Worm (Caenorhabditis elegans) whole organism, L2 larva: Measurements from ENCODE around the gene R03A10.5.
A peak's percentile ranks its signal among the peaks of the same experiment; 100 is the strongest.

ENCODE experiments used
- C34F6.9 ChIP-seq: fragments of 150-350 bp; optimal IDR thresholded peaks from 2 replicates; lab custom pipeline; 2014; ENCODE audit warnings: missing biosample characterization, missing genetic modification characterization
- F13H6.1 ChIP-seq: sonication (generic microtip); optimal IDR thresholded peaks from 2 replicates; lab custom pipeline; 2016; ENCODE audit warnings: missing genetic modification characterization, missing compliant biosample characterization
- R02D3.7 ChIP-seq: fragments of 150-350 bp; optimal IDR thresholded peaks from 2 replicates; lab custom pipeline; 2014; ENCODE audit warnings: missing biosample characterization, missing genetic modification characterization
- Y55F3AM.14 ChIP-seq: fragments of 200-800 bp; sonication (Bioruptor generic); optimal IDR thresholded peaks from 2 replicates; lab custom pipeline; 2018; ENCODE audit warnings: mild to moderate bottlenecking, missing genetic modification characterization, missing compliant biosample characterization
- ZK546.5 ChIP-seq: sonication (generic microtip); optimal IDR thresholded peaks from 2 replicates; lab custom pipeline; 2017; ENCODE audit warnings: missing biosample characterization, missing genetic modification characterization
- alr-1 ChIP-seq: fragments of 150-350 bp; optimal IDR thresholded peaks from 2 replicates; lab custom pipeline; 2014; ENCODE audit warnings: missing biosample characterization, missing genetic modification characterization
- aly-2 ChIP-seq: fragments of 150-350 bp; optimal IDR thresholded peaks from 2 replicates; lab custom pipeline; 2014; ENCODE audit warnings: missing biosample characterization, missing genetic modification characterization
- ama-1 ChIP-seq: fragments of 150-350 bp; optimal IDR thresholded peaks from 2 replicates; lab custom pipeline; 2018; ENCODE audit warnings: inconsistent platforms
- blmp-1 ChIP-seq: sonication (generic microtip); optimal IDR thresholded peaks from 2 replicates; lab custom pipeline; 2017; ENCODE audit warnings: missing genetic modification characterization, mild to moderate bottlenecking, missing compliant biosample characterization, antibody characterized with exemption, moderate library complexity; ENCODE audit not compliant: insufficient read depth
- ceh-16 ChIP-seq: fragments of 150-350 bp; optimal IDR thresholded peaks from 2 replicates; lab custom pipeline; 2014; ENCODE audit warnings: missing biosample characterization, missing genetic modification characterization
- ceh-82 ChIP-seq: fragments of 150-350 bp; optimal IDR thresholded peaks from 2 replicates; lab custom pipeline; 2014; ENCODE audit warnings: missing biosample characterization, missing genetic modification characterization
- crh-2 ChIP-seq: sonication (generic microtip); optimal IDR thresholded peaks from 2 replicates; lab custom pipeline; 2017; ENCODE audit warnings: missing biosample characterization, missing genetic modification characterization
- dmd-4 ChIP-seq: sonication (generic microtip); optimal IDR thresholded peaks from 2 replicates; lab custom pipeline; 2017; ENCODE audit warnings: missing biosample characterization, missing genetic modification characterization
- egl-27 ChIP-seq: sonication (generic microtip); optimal IDR thresholded peaks from 3 replicates; lab custom pipeline; 2017; ENCODE audit warnings: missing biosample characterization, missing genetic modification reagents, missing genetic modification characterization
- elt-1 ChIP-seq: fragments of 150-350 bp; optimal IDR thresholded peaks from 2 replicates; lab custom pipeline; 2014; ENCODE audit warnings: missing biosample characterization, missing genetic modification characterization
- elt-3 ChIP-seq: sonication (generic microtip); optimal IDR thresholded peaks from 2 replicates; lab custom pipeline; 2017; ENCODE audit warnings: missing biosample characterization, missing genetic modification characterization
- fos-1 ChIP-seq: fragments of 150-350 bp; optimal IDR thresholded peaks from 2 replicates; lab custom pipeline; 2014; ENCODE audit warnings: missing biosample characterization, missing genetic modification characterization
- gmeb-1 ChIP-seq: fragments of 150-350 bp; optimal IDR thresholded peaks from 2 replicates; lab custom pipeline; 2014; ENCODE audit warnings: missing biosample characterization, missing genetic modification characterization
- lin-11 ChIP-seq: fragments of 150-350 bp; sonication (generic microtip); optimal IDR thresholded peaks from 2 replicates; lab custom pipeline; 2014; ENCODE audit warnings: missing biosample characterization, missing genetic modification characterization, inconsistent platforms, mixed read lengths
- lin-13 ChIP-seq: fragments of 150-350 bp; optimal IDR thresholded peaks from 2 replicates; lab custom pipeline; 2014; ENCODE audit warnings: missing biosample characterization, missing genetic modification reagents, missing genetic modification characterization
- lin-39 ChIP-seq: fragments of 150-350 bp; optimal IDR thresholded peaks from 2 replicates; lab custom pipeline; 2014; ENCODE audit warnings: missing biosample characterization, missing genetic modification reagents, missing genetic modification characterization
- lsy-2 ChIP-seq, 2 experiments: fragments of 150-350 bp in 1 of 2; sonication (generic microtip) in 1 of 2; optimal IDR thresholded peaks; 2 replicates each; lab custom pipeline; 2014 to 2017; ENCODE audit warnings: missing biosample characterization in 2 of 2, missing genetic modification characterization in 2 of 2
- mab-5 ChIP-seq: fragments of 150-350 bp; optimal IDR thresholded peaks from 2 replicates; lab custom pipeline; 2014; ENCODE audit warnings: missing biosample characterization, missing genetic modification characterization
- mbf-1 ChIP-seq: sonication (generic microtip); optimal IDR thresholded peaks from 2 replicates; lab custom pipeline; 2017; ENCODE audit warnings: missing biosample characterization, missing genetic modification characterization
- mdl-1 ChIP-seq, 2 experiments: fragments of 150-350 bp in 1 of 2; sonication (generic microtip) in 1 of 2; optimal IDR thresholded peaks; 2 replicates each; lab custom pipeline; 2017; ENCODE audit warnings: missing biosample characterization in 2 of 2, missing genetic modification characterization in 2 of 2
- nhr-10 ChIP-seq: sonication (generic microtip); optimal IDR thresholded peaks from 2 replicates; lab custom pipeline; 2017; ENCODE audit warnings: missing biosample characterization, missing genetic modification characterization
- nhr-11 ChIP-seq: fragments of 150-350 bp; optimal IDR thresholded peaks from 2 replicates; lab custom pipeline; 2014; ENCODE audit warnings: missing biosample characterization, missing genetic modification characterization
- nhr-129 ChIP-seq: fragments of 150-350 bp; optimal IDR thresholded peaks from 2 replicates; lab custom pipeline; 2014; ENCODE audit warnings: missing biosample characterization, missing genetic modification characterization
- nhr-23 ChIP-seq: fragments of 150-350 bp; optimal IDR thresholded peaks from 2 replicates; lab custom pipeline; 2014; ENCODE audit warnings: missing biosample characterization, missing genetic modification reagents, missing genetic modification characterization
- nhr-237 ChIP-seq: fragments of 150-350 bp; optimal IDR thresholded peaks from 2 replicates; lab custom pipeline; 2014; ENCODE audit warnings: missing biosample characterization, missing genetic modification characterization
- nhr-25 ChIP-seq: fragments of 150-350 bp; sonication (generic microtip); optimal IDR thresholded peaks from 3 replicates; lab custom pipeline; 2014; ENCODE audit warnings: missing biosample characterization, missing genetic modification characterization
- nhr-6 ChIP-seq: fragments of 150-350 bp; optimal IDR thresholded peaks from 2 replicates; lab custom pipeline; 2014; ENCODE audit warnings: missing biosample characterization, missing genetic modification characterization
- nhr-77 ChIP-seq: fragments of 150-350 bp; optimal IDR thresholded peaks from 2 replicates; lab custom pipeline; 2014; ENCODE audit warnings: missing biosample characterization, missing genetic modification characterization
- peb-1 ChIP-seq: fragments of 150-350 bp; optimal IDR thresholded peaks from 2 replicates; lab custom pipeline; 2014; ENCODE audit warnings: missing biosample characterization, missing genetic modification characterization
- sem-4 ChIP-seq: fragments of 150-350 bp; optimal IDR thresholded peaks from 2 replicates; lab custom pipeline; 2014; ENCODE audit warnings: missing biosample characterization, missing genetic modification reagents, missing genetic modification characterization
- skn-1 ChIP-seq: sonication (generic microtip); optimal IDR thresholded peaks from 2 replicates; lab custom pipeline; 2017; ENCODE audit warnings: missing biosample characterization, missing genetic modification characterization
- sma-3 ChIP-seq: sonication (generic microtip); optimal IDR thresholded peaks from 2 replicates; lab custom pipeline; 2016; ENCODE audit warnings: missing genetic modification reagents, missing genetic modification characterization, missing compliant biosample characterization
- sma-9 ChIP-seq, 2 experiments: fragments of 150-350 bp in 1 of 2; sonication (generic microtip) in 1 of 2; optimal IDR thresholded peaks; 2 replicates each; lab custom pipeline; 2014 to 2016; ENCODE audit warnings: missing genetic modification characterization in 2 of 2, mild to moderate bottlenecking in 1 of 2, missing biosample characterization in 1 of 2, missing compliant biosample characterization in 1 of 2, missing genetic modification reagents in 1 of 2, moderate library complexity in 1 of 2
- snpc-4 ChIP-seq: fragments of 150-350 bp; optimal IDR thresholded peaks from 2 replicates; lab custom pipeline; 2014; ENCODE audit warnings: missing biosample characterization, missing genetic modification characterization
- unc-39 ChIP-seq: fragments of 150-350 bp; optimal IDR thresholded peaks from 2 replicates; lab custom pipeline; 2014; ENCODE audit warnings: missing biosample characterization, missing genetic modification characterization
- unc-55 ChIP-seq: fragments of 150-350 bp; sonication (generic microtip); optimal IDR thresholded peaks from 3 replicates; lab custom pipeline; 2014; ENCODE audit warnings: missing biosample characterization, missing genetic modification reagents, missing genetic modification characterization
- unc-62 ChIP-seq: fragments of 150-350 bp; optimal IDR thresholded peaks from 2 replicates; lab custom pipeline; 2014; ENCODE audit warnings: missing biosample characterization, missing genetic modification reagents, missing genetic modification characterization
- zag-1 ChIP-seq: fragments of 150-350 bp; optimal IDR thresholded peaks from 2 replicates; lab custom pipeline; 2014; ENCODE audit warnings: missing biosample characterization, missing genetic modification characterization
- ztf-1 ChIP-seq: fragments of 200-800 bp; sonication (Bioruptor generic); conservative IDR thresholded peaks from 2 replicates; pipeline ENCODE4 v1.3.6; 2022; ENCODE audit warnings: missing genetic modification characterization, missing compliant biosample characterization
- ztf-11 ChIP-seq: sonication (generic microtip); optimal IDR thresholded peaks from 2 replicates; lab custom pipeline; 2017; ENCODE audit warnings: missing biosample characterization, missing genetic modification characterization
- ztf-4 ChIP-seq: fragments of 150-350 bp; optimal IDR thresholded peaks from 2 replicates; lab custom pipeline; 2014; ENCODE audit warnings: missing biosample characterization, missing genetic modification characterization

Gene R03A10.5

ce11 chrX:15493322-15493721 lies 46.8 kb downstream of the R03A10.5 start, which contains the start of gene gob-1:
TSS of gene gob-1 (plus strand) at chrX:15493602.
- TF ChIP-seq ztf-4 (tag; lab: Kevin White, UChicago): no peak
- no peak for TF ChIP-seq egl-27 (tag; lab: Kevin White, UChicago)
- no peak for TF ChIP-seq peb-1 (tag; lab: Kevin White, UChicago)
- TF ChIP-seq nhr-11: no peak
- TF ChIP-seq nhr-6 (tag; lab: Kevin White, UChicago): no peak
- no peak for TF ChIP-seq zag-1 (tag; lab: Kevin White, UChicago)
- no peak for TF ChIP-seq nhr-129 (tag; lab: Kevin White, UChicago)
- no peak for TF ChIP-seq nhr-77
- TF ChIP-seq nhr-10 (tag; lab: Kevin White, UChicago): no peak
- no peak for TF ChIP-seq R02D3.7 (tag; lab: Kevin White, UChicago)
- TF ChIP-seq sem-4 (tag; lab: Kevin White, UChicago): no peak
- TF ChIP-seq blmp-1 (tag; lab: Kevin White, UChicago): no peak
- TF ChIP-seq ceh-82 (tag; lab: Kevin White, UChicago): no peak
- no peak for TF ChIP-seq ztf-11 (tag; lab: Kevin White, UChicago)

ce11 chrX:15494154-15494553 lies 47.6 kb downstream of the R03A10.5 start:
- no peak for TF ChIP-seq dmd-4 (tag; lab: Kevin White, UChicago)
- peak; percentile 7 for TF ChIP-seq sma-9 (GFP tag; optimal IDR thresholded peaks at IDR 0.05; lab: Kevin White, UChicago)
- TF ChIP-seq sma-9 (tag; optimal IDR thresholded peaks at IDR 0.05; lab: Kevin White, UChicago): no peak
- peak; percentile 24 for TF ChIP-seq nhr-25 (tag; lab: Kevin White, UChicago)
- peak; percentile 19 for TF ChIP-seq fos-1 (tag; lab: Kevin White, UChicago)

DNA sequence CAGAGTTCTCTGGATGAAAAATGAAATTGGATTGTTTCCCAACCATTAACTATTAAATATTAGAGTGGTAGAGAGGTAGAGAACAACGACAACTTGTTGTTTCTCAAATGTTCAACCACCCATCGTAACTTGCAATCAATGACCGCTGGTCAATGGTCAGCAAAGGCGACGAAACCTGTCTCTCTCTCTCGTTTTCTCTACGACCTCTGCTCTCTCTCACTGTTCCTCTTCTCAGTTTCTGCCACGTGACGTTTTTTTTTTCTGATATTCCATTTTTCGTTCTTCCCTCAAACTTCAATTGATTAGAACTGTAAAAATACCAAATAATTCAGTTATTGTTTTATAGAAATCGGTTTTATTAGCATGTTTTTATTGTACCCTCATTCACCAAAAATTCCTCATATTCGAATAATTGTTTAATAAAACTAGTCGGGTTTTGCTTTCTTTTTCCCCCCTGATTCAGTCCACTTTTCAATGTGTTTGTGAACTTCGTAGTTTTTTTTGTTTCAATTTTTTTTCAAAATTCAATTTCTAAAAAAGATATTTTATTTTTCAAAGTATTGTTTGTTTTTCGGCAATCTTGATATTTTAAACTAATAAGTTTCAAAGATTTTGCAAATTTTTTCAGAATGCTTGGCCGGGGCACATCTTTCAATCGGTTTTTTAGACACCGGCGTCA lies 50.5 kb downstream of the R03A10.5 start, which contains the start of gene suox-1:
suox-1 (plus strand) TSS at position 629 of the 679 bp plus-strand sequence.
- no peak for TF ChIP-seq lin-13
- no peak for TF ChIP-seq lin-39 (tag; lab: Kevin White, UChicago)
- TF ChIP-seq sma-9 (GFP tag; optimal IDR thresholded peaks at IDR 0.05; lab: Kevin White, UChicago): peak; percentile 55
- TF ChIP-seq sma-9 (tag; optimal IDR thresholded peaks at IDR 0.05; lab: Kevin White, UChicago): no peak
- no peak for TF ChIP-seq ztf-1 (GFP tag; lab: Robert Waterston, UW)
- no peak for TF ChIP-seq unc-39
- no peak for TF ChIP-seq nhr-237 (tag; lab: Kevin White, UChicago)
- no peak for TF ChIP-seq gmeb-1
- TF ChIP-seq nhr-23 (tag; lab: Kevin White, UChicago): no peak
- no peak for TF ChIP-seq mbf-1 (tag; lab: Kevin White, UChicago)
- no peak for TF ChIP-seq nhr-6 (tag; lab: Kevin White, UChicago)
- TF ChIP-seq egl-27 (tag; lab: Kevin White, UChicago): no peak
- no peak for TF ChIP-seq unc-55 (GFP tag; lab: Kevin White, UChicago)
- TF ChIP-seq elt-3 (tag; lab: Kevin White, UChicago): no peak
- no peak for TF ChIP-seq C34F6.9 (tag; lab: Kevin White, UChicago)
- no peak for TF ChIP-seq alr-1 (tag; lab: Kevin White, UChicago)
- TF ChIP-seq lin-11 (tag; lab: Kevin White, UChicago): no peak
- TF ChIP-seq sem-4 (tag; lab: Kevin White, UChicago): no peak
- peak; percentile 56 for TF ChIP-seq crh-2 (tag; lab: Kevin White, UChicago)
- TF ChIP-seq nhr-10 (tag; lab: Kevin White, UChicago): no peak
- no peak for TF ChIP-seq aly-2
- no peak for TF ChIP-seq zag-1 (tag; lab: Kevin White, UChicago)
- TF ChIP-seq ZK546.5: no peak
- TF ChIP-seq nhr-129 (tag; lab: Kevin White, UChicago): peak; percentile 33
- no peak for TF ChIP-seq ceh-82 (tag; lab: Kevin White, UChicago)
- peak in 1 of 2 experiments; percentile 23 for TF ChIP-seq lsy-2 (tag; optimal IDR thresholded peaks at IDR 0.05; lab: Kevin White, UChicago)
- peak; percentile 52 for TF ChIP-seq F13H6.1 (tag; lab: Kevin White, UChicago)
- no peak for TF ChIP-seq mab-5 (tag; lab: Kevin White, UChicago)
- TF ChIP-seq ztf-4 (tag; lab: Kevin White, UChicago): no peak
- TF ChIP-seq R02D3.7 (tag; lab: Kevin White, UChicago): no peak
- no peak for TF ChIP-seq peb-1 (tag; lab: Kevin White, UChicago)
- TF ChIP-seq unc-62 (GFP tag; lab: Kevin White, UChicago): no peak
- peak; percentile 38 for TF ChIP-seq fos-1 (tag; lab: Kevin White, UChicago)
- TF ChIP-seq Y55F3AM.14 (GFP tag; lab: Kevin White, UChicago): no peak
- TF ChIP-seq sma-3: peak; percentile 32
- no peak for TF ChIP-seq blmp-1 (tag; lab: Kevin White, UChicago)
- no peak for TF ChIP-seq ztf-11 (tag; lab: Kevin White, UChicago)
- TF ChIP-seq mdl-1 (tag; optimal IDR thresholded peaks at IDR 0.05; lab: Kevin White, UChicago): peak in 1 of 2 experiments; percentile 72
- no peak for TF ChIP-seq nhr-11
- TF ChIP-seq snpc-4 (tag; lab: Kevin White, UChicago): no peak
- peak; percentile 70 for TF ChIP-seq nhr-25 (tag; lab: Kevin White, UChicago)
- TF ChIP-seq ama-1 (lab: Kevin White, UChicago): no peak
- no peak for TF ChIP-seq elt-1 (tag; lab: Kevin White, UChicago)
- no peak for TF ChIP-seq nhr-77
- TF ChIP-seq skn-1: no peak
- no peak for TF ChIP-seq ceh-16 (tag; lab: Kevin White, UChicago)
